Worm (Caenorhabditis elegans): ENCODE results near the gene B0281.4.
"Not testable (repeated sequence)": the region's sequence is repeated elsewhere in the genome, so short reads cannot be mapped to it uniquely, and the experiment has no call there.

DNA sequence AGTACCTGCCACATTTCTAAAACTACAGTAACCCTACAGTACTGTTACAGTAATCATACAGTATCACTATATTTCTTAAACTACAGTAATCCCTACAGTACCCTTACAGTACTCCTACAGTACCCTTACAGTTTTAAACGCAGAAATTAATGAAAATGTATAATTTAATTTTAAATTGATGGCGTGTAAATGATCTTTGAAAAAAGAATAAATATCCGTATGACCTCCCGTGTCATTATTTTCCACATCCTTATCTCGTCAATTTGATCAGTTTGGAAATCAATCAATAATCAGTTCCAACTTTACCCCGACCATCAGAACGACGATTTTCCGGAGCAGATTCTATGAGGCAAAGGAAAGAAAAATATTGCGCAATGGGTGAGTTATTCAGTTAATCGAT lies 43.8 kb downstream of the B0281.4 start, which contains the start of gene K09F6.3:
- not testable (repeated sequence) for TF ChIP-seq lin-13 (tag; optimal IDR thresholded peaks at IDR 0.05); pha-4 (tag; optimal IDR thresholded peaks at IDR 0.05); blmp-1 (tag; optimal IDR thresholded peaks at IDR 0.05); nhr-76 (tag; optimal IDR thresholded peaks at IDR 0.05); nhr-28 (tag; optimal IDR thresholded peaks at IDR 0.05); elt-3 (tag; optimal IDR thresholded peaks at IDR 0.05); mep-1 (tag; optimal IDR thresholded peaks at IDR 0.05); unc-39 (tag; optimal IDR thresholded peaks at IDR 0.05); ztf-11 (tag; optimal IDR thresholded peaks at IDR 0.05); nhr-12 (tag; optimal IDR thresholded peaks at IDR 0.05); M03D4.4 (tag; optimal IDR thresholded peaks at IDR 0.05); unc-62 (GFP tag; optimal IDR thresholded peaks at IDR 0.05); lsy-2 (tag; optimal IDR thresholded peaks at IDR 0.05); ceh-43 (GFP tag; optimal IDR thresholded peaks at IDR 0.05)
